Worm (Caenorhabditis elegans): ENCODE results near the gene srd-74.

DNA sequence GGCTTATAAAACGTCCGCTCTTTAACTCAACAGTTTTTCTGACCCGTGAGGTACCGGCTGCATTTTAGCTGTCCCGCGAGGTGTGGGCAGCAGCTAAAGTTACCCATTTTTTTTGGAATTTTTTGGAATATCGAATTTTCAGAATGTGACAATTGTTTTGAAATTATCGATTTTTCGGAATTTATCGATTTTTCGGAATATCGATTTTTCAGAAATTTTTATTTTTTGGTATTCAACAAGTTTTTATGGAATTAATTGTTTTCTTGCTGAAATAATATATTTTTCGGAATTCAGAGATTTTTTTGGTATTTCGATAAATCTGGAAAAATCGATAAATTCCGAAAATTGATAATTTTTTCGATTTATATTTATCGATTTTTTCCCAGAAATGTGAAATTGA, 49.0 kb upstream of the srd-74 start:
- TF ChIP-seq tra-4 (tag; optimal IDR thresholded peaks at IDR 0.05): no peak
- TF ChIP-seq ama-1 (optimal IDR thresholded peaks at IDR 0.05): no peak
- TF ChIP-seq tbx-37 (GFP tag; conservative IDR thresholded peaks at IDR 0.05): no peak
- no peak for TF ChIP-seq ets-7 (tag; optimal IDR thresholded peaks at IDR 0.05)
- no peak for TF ChIP-seq flt-1 (GFP tag; IDR thresholded peaks at IDR 0.05)
- no peak for TF ChIP-seq B0310.2 (tag; optimal IDR thresholded peaks at IDR 0.05)
- TF ChIP-seq ceh-36 (tag; optimal IDR thresholded peaks at IDR 0.05): no peak
